Fruit fly (Drosophila melanogaster) whole organism, wandering third instar larva: ENCODE measurements around the gene Cp7Fb.

ENCODE experiments used
- CG32264 ChIP-seq: fragments of 200-800 bp; sonication (Bioruptor generic); optimal IDR thresholded peaks from 2 replicates; lab custom pipeline; 2016; ENCODE audit warnings: missing biosample characterization, missing genetic modification characterization
- CG9705 ChIP-seq: fragments of 200-800 bp; sonication (Bioruptor generic); optimal IDR thresholded peaks from 2 replicates; lab custom pipeline; 2018; ENCODE audit warnings: missing biosample characterization, mild to moderate bottlenecking, missing genetic modification characterization
- CrebA ChIP-seq: fragments of 200-800 bp; sonication (Bioruptor generic); optimal IDR thresholded peaks from 2 replicates; lab custom pipeline; 2016; ENCODE audit warnings: missing biosample characterization, mild to moderate bottlenecking, missing genetic modification characterization, borderline replicate concordance
- Dfd ChIP-seq: fragments of >200 bp; optimal IDR thresholded peaks from 2 replicates; lab custom pipeline; 2017; ENCODE audit warnings: missing biosample characterization, missing genetic modification characterization
- Dif ChIP-seq: fragments of 200-275, 200-300 bp; sonication (Bioruptor generic); optimal IDR thresholded peaks from 2 replicates; lab custom pipeline; 2018; ENCODE audit warnings: missing biosample characterization, missing genetic modification characterization; ENCODE audit not compliant: partially characterized antibody
- GATAd ChIP-seq: sonication (Bioruptor generic); optimal IDR thresholded peaks from 2 replicates; lab custom pipeline; 2016; ENCODE audit warnings: missing biosample characterization, missing genetic modification characterization
- HLH106 ChIP-seq: fragments of 200-800 bp; optimal IDR thresholded peaks from 3 replicates; lab custom pipeline; 2019; ENCODE audit warnings: missing biosample characterization, mild to moderate bottlenecking, missing genetic modification characterization, moderate library complexity
- Hnf4 ChIP-seq: fragments of 200-800 bp; sonication (Bioruptor generic); optimal IDR thresholded peaks from 2 replicates; lab custom pipeline; 2016; ENCODE audit warnings: missing biosample characterization, mild to moderate bottlenecking, missing genetic modification characterization
- Hr78 ChIP-seq: fragments of >200 bp; optimal IDR thresholded peaks from 2 replicates; lab custom pipeline; 2017; ENCODE audit warnings: missing biosample characterization, missing genetic modification characterization
- Hr83 ChIP-seq: fragments of 200-300 bp; sonication (Bioruptor generic); optimal IDR thresholded peaks from 2 replicates; lab custom pipeline; 2016; ENCODE audit warnings: missing biosample characterization, mild to moderate bottlenecking, missing genetic modification characterization, moderate library complexity; ENCODE audit not compliant: poor library complexity, severe bottlenecking
- Myc ChIP-seq: fragments of >200 bp; optimal IDR thresholded peaks from 2 replicates; lab custom pipeline; 2017
- N ChIP-seq: fragments of >200 bp; optimal IDR thresholded peaks from 2 replicates; lab custom pipeline; 2018; ENCODE audit warnings: missing biosample characterization, missing external identifiers, missing genetic modification characterization
- OdsH ChIP-seq: fragments of 200-800 bp; sonication (Bioruptor generic); optimal IDR thresholded peaks from 2 replicates; lab custom pipeline; 2016; ENCODE audit warnings: missing biosample characterization, mild to moderate bottlenecking, missing genetic modification characterization
- Rel ChIP-seq, 2 experiments: fragments of 200-800 bp; sonication (Bioruptor generic) in 1 of 2; optimal IDR thresholded peaks; 2 replicates in 1 of 2; 3 replicates in 1 of 2; lab custom pipeline; 2016 to 2019; ENCODE audit warnings: mild to moderate bottlenecking in 2 of 2, missing biosample characterization in 2 of 2, missing genetic modification characterization in 2 of 2, moderate library complexity in 1 of 2
- Sp1 ChIP-seq: fragments of 200-800 bp; sonication (Bioruptor generic); optimal IDR thresholded peaks from 3 replicates; lab custom pipeline; 2019; ENCODE audit warnings: missing biosample characterization, mild to moderate bottlenecking, missing genetic modification characterization, moderate library complexity
- Vsx2 ChIP-seq: fragments of 200-300, 225-300 bp; sonication (Bioruptor generic); optimal IDR thresholded peaks from 2 replicates; lab custom pipeline; 2018; ENCODE audit warnings: missing biosample characterization, missing genetic modification characterization; ENCODE audit not compliant: partially characterized antibody
- br ChIP-seq: fragments of 200-800 bp; sonication (Bioruptor generic); optimal IDR thresholded peaks from 2 replicates; lab custom pipeline; 2016; ENCODE audit warnings: missing biosample characterization, missing genetic modification characterization
- brk ChIP-seq: fragments of 200-800 bp; sonication (Bioruptor generic); optimal IDR thresholded peaks from 2 replicates; lab custom pipeline; 2016; ENCODE audit warnings: missing biosample characterization, mild to moderate bottlenecking, missing genetic modification characterization
- dl ChIP-seq, 2 experiments: fragments of 175-275, 200-275 bp in 1 of 2; fragments of 200-275 bp in 1 of 2; sonication (Bioruptor generic); optimal IDR thresholded peaks; lab custom pipeline; 2018; ENCODE audit warnings: mild to moderate bottlenecking in 2 of 2, missing biosample characterization in 2 of 2, missing genetic modification characterization in 2 of 2, moderate library complexity in 2 of 2; ENCODE audit not compliant: partially characterized antibody in 2 of 2, insufficient read depth in 1 of 2
- dsf ChIP-seq: sonication (Bioruptor generic); optimal IDR thresholded peaks from 2 replicates; lab custom pipeline; 2016; ENCODE audit warnings: missing biosample characterization, missing genetic modification characterization, borderline replicate concordance
- ey ChIP-seq: fragments of 200-800 bp; sonication (Bioruptor generic); optimal IDR thresholded peaks from 2 replicates; lab custom pipeline; 2016; ENCODE audit warnings: missing biosample characterization, missing genetic modification characterization
- foxo ChIP-seq, 2 experiments: fragments of 200-800 bp; sonication (Bioruptor generic); optimal IDR thresholded peaks; 2 replicates in 1 of 2; 3 replicates in 1 of 2; lab custom pipeline; 2016 to 2017; ENCODE audit warnings: missing biosample characterization in 2 of 2, missing genetic modification characterization in 2 of 2
- fru ChIP-seq: fragments of 200-800 bp; sonication (Bioruptor generic); optimal IDR thresholded peaks from 3 replicates; lab custom pipeline; 2016; ENCODE audit warnings: missing biosample characterization, mild to moderate bottlenecking, missing genetic modification characterization
- h ChIP-seq: fragments of 200-800 bp; sonication (Bioruptor generic); optimal IDR thresholded peaks from 3 replicates; lab custom pipeline; 2016; ENCODE audit warnings: missing biosample characterization, mild to moderate bottlenecking, missing genetic modification characterization
- lola ChIP-seq: fragments of >200 bp; optimal IDR thresholded peaks from 2 replicates; lab custom pipeline; 2017; ENCODE audit warnings: missing biosample characterization, missing genetic modification characterization
- psq ChIP-seq: fragments of 200-800 bp; sonication (Bioruptor generic); optimal IDR thresholded peaks from 3 replicates; lab custom pipeline; 2017; ENCODE audit warnings: missing biosample characterization, mild to moderate bottlenecking, missing genetic modification characterization, moderate library complexity
- rgr ChIP-seq: fragments of 200-800 bp; sonication (Bioruptor generic); optimal IDR thresholded peaks from 3 replicates; lab custom pipeline; 2016; ENCODE audit warnings: missing biosample characterization, mild to moderate bottlenecking, missing genetic modification characterization
- sage ChIP-seq: fragments of 200-800 bp; sonication (Bioruptor generic); optimal IDR thresholded peaks from 2 replicates; lab custom pipeline; 2016; ENCODE audit warnings: missing biosample characterization, mild to moderate bottlenecking, missing genetic modification characterization
- tai ChIP-seq: sonication (Bioruptor generic); optimal IDR thresholded peaks from 2 replicates; lab custom pipeline; 2016; ENCODE audit warnings: missing biosample characterization, missing genetic modification characterization
- usp ChIP-seq: fragments of >200 bp; optimal IDR thresholded peaks from 2 replicates; lab custom pipeline; 2017; ENCODE audit warnings: missing biosample characterization, missing genetic modification characterization
- woc ChIP-seq: sonication (Bioruptor generic); optimal IDR thresholded peaks from 2 replicates; lab custom pipeline; 2016; ENCODE audit warnings: missing biosample characterization, mild to moderate bottlenecking, missing genetic modification characterization

The Cp7Fb gene

dm6 chrX:8466729-8467215, 6.9 kb upstream of the Cp7Fb start:
- no peak for TF ChIP-seq woc (GFP tag; lab: Kevin White, UChicago)
- no peak for TF ChIP-seq Dif (GFP tag; lab: Kevin White, UChicago)
- no peak for TF ChIP-seq OdsH (GFP tag; lab: Kevin White, UChicago)

DNA sequence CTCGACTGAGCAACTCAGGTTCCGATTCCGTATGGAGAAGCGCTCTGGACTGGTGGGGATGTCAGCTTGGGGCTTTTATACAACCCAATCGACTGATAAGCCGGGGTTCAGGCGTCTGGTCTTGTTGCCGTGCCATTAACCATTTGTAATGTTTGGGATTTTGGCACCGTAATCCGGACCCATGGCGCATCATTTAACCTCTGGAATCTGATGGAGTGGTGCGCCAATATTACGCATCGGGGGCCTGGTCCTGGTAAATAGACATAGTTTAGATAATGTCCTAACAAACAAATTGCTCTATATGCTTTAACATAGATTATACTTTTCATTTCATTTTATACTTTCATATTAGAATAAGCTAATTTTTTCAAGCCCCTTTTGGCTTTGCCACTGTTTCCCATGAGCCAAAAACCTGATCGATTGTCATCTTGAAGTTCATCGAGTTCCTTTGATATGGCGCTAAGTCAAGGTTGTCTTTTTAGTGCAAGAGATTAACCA, 4.6 kb upstream of the Cp7Fb start, which contains the start of gene CG12116:
TSS of gene CG12116 (minus strand) at position 51 of the 498 bp plus-strand sequence.
- TF ChIP-seq OdsH (GFP tag; lab: Kevin White, UChicago), result peak; percentile 62
- no peak for TF ChIP-seq Hr78
- peak; percentile 66 for TF ChIP-seq rgr (GFP tag; lab: Kevin White, UChicago)
- TF ChIP-seq CG32264 (GFP tag; lab: Kevin White, UChicago), result no peak
- no peak for TF ChIP-seq Rel (GFP tag; optimal IDR thresholded peaks at IDR 0.05; lab: Kevin White, UChicago)
- peak; percentile 80 for TF ChIP-seq Rel (tag; optimal IDR thresholded peaks at IDR 0.05; lab: Kevin White, UChicago)
- TF ChIP-seq Hnf4, result peak; percentile 42
- no peak for TF ChIP-seq Hr83 (GFP tag; lab: Kevin White, UChicago)
- TF ChIP-seq brk (GFP tag; lab: Kevin White, UChicago), result no peak
- no peak for TF ChIP-seq CrebA
- TF ChIP-seq h (GFP tag; lab: Kevin White, UChicago), result peak; percentile 64
- TF ChIP-seq N (GFP tag; lab: Kevin White, UChicago), result no peak
- no peak for TF ChIP-seq GATAd (GFP tag; lab: Kevin White, UChicago)
- TF ChIP-seq Vsx2, result no peak
- peak; percentile 53 for TF ChIP-seq br
- peak in 1 of 2 experiments; percentile 61 for TF ChIP-seq foxo (GFP tag; optimal IDR thresholded peaks at IDR 0.05; lab: Kevin White, UChicago)
- TF ChIP-seq HLH106 (tag; lab: Kevin White, UChicago), result peak; percentile 35
- peak; percentile 9 for TF ChIP-seq psq
- peak; percentile 65 for TF ChIP-seq fru (GFP tag; lab: Kevin White, UChicago)
- peak; percentile 71 for TF ChIP-seq ey (GFP tag; lab: Kevin White, UChicago)

DNA sequence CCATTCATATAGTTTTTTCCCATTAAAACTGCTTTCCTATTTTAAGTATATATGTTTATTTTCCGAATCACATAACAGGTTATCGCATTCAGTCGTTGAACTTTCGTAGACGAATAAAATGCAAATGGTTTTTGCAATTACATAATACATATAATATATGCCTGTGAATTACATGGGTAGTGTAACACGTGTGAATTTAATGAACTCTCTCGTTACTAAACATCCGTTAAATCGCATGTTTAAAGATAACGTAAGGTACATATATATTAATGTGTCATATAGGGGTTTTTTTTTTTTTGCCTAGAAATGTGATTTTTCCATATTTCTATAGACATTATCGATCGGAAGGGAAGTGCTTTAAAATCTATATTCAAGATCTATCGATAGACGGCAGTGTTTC, 4.0 kb upstream of the Cp7Fb start:
- TF ChIP-seq Rel (GFP tag; optimal IDR thresholded peaks at IDR 0.05; lab: Kevin White, UChicago) (no peak), Rel (tag; optimal IDR thresholded peaks at IDR 0.05; lab: Kevin White, UChicago) (peak; percentile 84), OdsH (GFP tag; lab: Kevin White, UChicago) (no peak)

DNA sequence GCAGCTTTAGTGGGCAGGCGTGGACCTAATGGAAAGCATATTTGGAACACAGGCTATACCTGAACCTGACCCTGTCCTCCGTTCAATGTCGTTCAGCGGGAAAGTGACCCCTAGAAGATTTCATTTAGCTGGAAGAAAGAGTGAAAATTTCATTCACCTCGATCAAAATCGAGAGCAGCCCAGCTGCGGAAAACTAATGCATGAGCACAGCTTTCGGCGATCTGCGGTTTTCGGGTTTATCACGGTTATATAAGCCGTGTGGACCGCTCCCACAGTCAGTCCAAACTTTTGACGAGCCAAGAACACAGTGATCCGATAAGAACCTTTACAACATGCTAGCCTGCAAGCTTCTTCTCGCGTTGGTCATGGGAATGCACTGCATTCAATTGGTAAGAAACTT, 3.0 kb upstream of the Cp7Fb start, which contains the start of gene Cp7Fa:
TSS of gene Cp7Fa (plus strand) at position 301 of the 400 bp plus-strand sequence.
- TF ChIP-seq ey (GFP tag; lab: Kevin White, UChicago), result no peak
- TF ChIP-seq dsf, result no peak
- no peak for TF ChIP-seq usp
- TF ChIP-seq Dif (GFP tag; lab: Kevin White, UChicago), result no peak
- no peak for TF ChIP-seq CG9705
- TF ChIP-seq foxo (GFP tag; optimal IDR thresholded peaks at IDR 0.05; lab: Kevin White, UChicago), result no peak
- no peak for TF ChIP-seq sage (GFP tag; lab: Kevin White, UChicago)
- TF ChIP-seq Vsx2, result no peak
- no peak for TF ChIP-seq Myc (lab: Kevin White, UChicago)
- no peak for TF ChIP-seq OdsH (GFP tag; lab: Kevin White, UChicago)
- no peak for TF ChIP-seq CrebA
- no peak for TF ChIP-seq Dfd (GFP tag; lab: Kevin White, UChicago)
- TF ChIP-seq psq, result no peak
- no peak for TF ChIP-seq CG32264 (GFP tag; lab: Kevin White, UChicago)
- TF ChIP-seq lola (GFP tag; lab: Kevin White, UChicago), result no peak

- TF ChIP-seq fru (GFP tag; lab: Kevin White, UChicago) (no peak), tai (no peak), Hnf4 (no peak), HLH106 (tag; lab: Kevin White, UChicago) (no peak), rgr (GFP tag; lab: Kevin White, UChicago) (no peak), sage (GFP tag; lab: Kevin White, UChicago) (no peak), OdsH (GFP tag; lab: Kevin White, UChicago) (no peak), dl (GFP tag; optimal IDR thresholded peaks at IDR 0.05; lab: Kevin White, UChicago; ENCODE audit: insufficient read depth in 1 of 2, partially characterized antibody in 2 of 2) (no peak), Sp1 (GFP tag; lab: Kevin White, UChicago) (no peak), br (no peak), lola (GFP tag; lab: Kevin White, UChicago) (no peak)
Measured at dm6 chrX:8475657-8476056, 2.0 kb downstream of the Cp7Fb start.
